1 fruit fly cellular context compared by ENCODE assay signal in the genomic region with DNA sequence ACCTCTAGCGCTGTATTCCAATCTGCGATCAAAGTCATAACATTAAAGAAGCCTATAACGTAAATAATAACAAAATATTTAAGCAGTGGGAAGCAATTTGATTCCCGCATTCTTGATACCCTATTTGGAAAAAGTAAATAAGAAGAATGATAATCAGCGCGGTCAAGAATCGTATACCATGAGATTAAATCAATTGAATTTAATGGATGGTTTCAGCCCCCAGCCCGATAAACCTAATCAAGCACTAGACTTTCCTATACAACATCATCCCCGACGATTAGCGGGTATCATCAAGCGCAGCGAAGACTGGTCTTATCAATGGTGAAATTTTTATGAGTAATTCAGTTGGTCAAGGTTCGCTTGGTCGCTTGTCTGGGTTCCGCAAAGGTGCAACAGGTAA.
TF ChIP-seq lines count a peak whose summit lies in the region.

No protein-coding gene starts in this region.

TF ChIP-seq in whole organism, prepupa, 60 proteins besides CTCF, POLR2A, EP300 and RAD21 (continued from another document):
- TF ChIP-seq CG1621 (tag; optimal IDR thresholded peaks at IDR 0.05; lab: Kevin White, UChicago) (no peak), CG3919 (GFP tag; optimal IDR thresholded peaks at IDR 0.05; lab: Kevin White, UChicago) (no peak), CG7368 (GFP tag; optimal IDR thresholded peaks at IDR 0.05; lab: Kevin White, UChicago) (no peak), Hr4 (GFP tag; optimal IDR thresholded peaks at IDR 0.05; lab: Kevin White, UChicago) (no peak), dac (GFP tag; optimal IDR thresholded peaks at IDR 0.05; lab: Kevin White, UChicago) (no peak), ss (GFP tag; optimal IDR thresholded peaks at IDR 0.05; lab: Kevin White, UChicago) (no peak), cyc (GFP tag; optimal IDR thresholded peaks at IDR 0.05; lab: Kevin White, UChicago) (no peak), spab (GFP tag; optimal IDR thresholded peaks at IDR 0.05; lab: Kevin White, UChicago) (no peak), Eip75B (GFP tag; optimal IDR thresholded peaks at IDR 0.05; lab: Kevin White, UChicago) (no peak), achi (GFP tag; optimal IDR thresholded peaks at IDR 0.05; lab: Kevin White, UChicago) (no peak)
